Fruit fly (Drosophila melanogaster) whole organism, prepupa: ENCODE measurements around the gene CG44475.

Experiments used
- CG10669 ChIP-seq: fragments of 200-800 bp; sonication (Bioruptor generic); optimal IDR thresholded peaks from 3 replicates; lab custom pipeline; 2018; ENCODE audit warnings: missing biosample characterization, mild to moderate bottlenecking, missing genetic modification characterization, moderate library complexity
- CG11762 ChIP-seq: fragments of 200-800 bp; sonication (Bioruptor generic); optimal IDR thresholded peaks from 3 replicates; lab custom pipeline; 2016; ENCODE audit warnings: missing biosample characterization, missing genetic modification characterization; ENCODE audit not compliant: insufficient read depth
- CG11902 ChIP-seq: fragments of 200-800 bp; sonication (Bioruptor generic); optimal IDR thresholded peaks from 3 replicates; lab custom pipeline; 2016; ENCODE audit warnings: missing biosample characterization, missing genetic modification characterization
- CG15336 ChIP-seq: fragments of 200-800 bp; sonication (Bioruptor generic); IDR thresholded peaks from 2 replicates; pipeline ENCODE4 v1.3.6; 2022; ENCODE audit warnings: missing biosample characterization, missing genetic modification characterization
- CG1621 ChIP-seq: fragments of 200-800 bp; sonication (Bioruptor generic); optimal IDR thresholded peaks from 3 replicates; lab custom pipeline; 2018; ENCODE audit warnings: missing biosample characterization, mild to moderate bottlenecking, missing genetic modification characterization
- CG3032 ChIP-seq: fragments of 200-800 bp; optimal IDR thresholded peaks from 2 replicates; lab custom pipeline; 2019; ENCODE audit warnings: missing biosample characterization, mild to moderate bottlenecking, missing genetic modification characterization, moderate library complexity
- CG3919 ChIP-seq: fragments of 200-800 bp; sonication (Bioruptor generic); optimal IDR thresholded peaks from 3 replicates; lab custom pipeline; 2016; ENCODE audit warnings: missing biosample characterization, missing genetic modification characterization
- CG4318 ChIP-seq: fragments of 200-800 bp; sonication (Bioruptor generic); optimal IDR thresholded peaks from 3 replicates; lab custom pipeline; 2017; ENCODE audit warnings: missing biosample characterization, mild to moderate bottlenecking, missing genetic modification characterization
- CG6163 ChIP-seq: fragments of 200-800 bp; sonication (Bioruptor generic); IDR thresholded peaks from 3 replicates; pipeline ENCODE4 v1.3.6; 2022; ENCODE audit warnings: missing biosample characterization, missing genetic modification characterization
- CG6276 ChIP-seq: fragments of 200-800 bp; sonication (Bioruptor generic); optimal IDR thresholded peaks from 2 replicates; lab custom pipeline; 2017; ENCODE audit warnings: missing biosample characterization, mild to moderate bottlenecking, missing genetic modification characterization
- CG6808 ChIP-seq: fragments of 200-800 bp; sonication (Bioruptor generic); optimal IDR thresholded peaks from 3 replicates; lab custom pipeline; 2017; ENCODE audit warnings: missing biosample characterization, missing genetic modification characterization, mild to moderate bottlenecking, moderate library complexity, missing genetic modification reagents
- CG6854 ChIP-seq: fragments of 200-800 bp; sonication (Bioruptor generic); optimal IDR thresholded peaks from 2 replicates; lab custom pipeline; 2017; ENCODE audit warnings: missing biosample characterization, mild to moderate bottlenecking, missing genetic modification characterization
- CG7368 ChIP-seq: fragments of 200-800 bp; sonication (Bioruptor generic); optimal IDR thresholded peaks from 3 replicates; lab custom pipeline; 2016; ENCODE audit warnings: missing biosample characterization, missing genetic modification characterization
- CG8119 ChIP-seq: fragments of 200-800 bp; sonication (Bioruptor generic); IDR thresholded peaks from 3 replicates; pipeline ENCODE4 v1.3.6; 2022; ENCODE audit warnings: missing biosample characterization, missing genetic modification characterization
- CG8319 ChIP-seq: fragments of 200-800 bp; sonication (Bioruptor generic); optimal IDR thresholded peaks from 3 replicates; lab custom pipeline; 2016; ENCODE audit warnings: missing biosample characterization, missing genetic modification characterization
- CG8632 ChIP-seq: fragments of 200-800 bp; sonication (Bioruptor generic); optimal IDR thresholded peaks from 3 replicates; lab custom pipeline; 2016; ENCODE audit warnings: missing biosample characterization, missing genetic modification characterization
- CG9139 ChIP-seq: fragments of 200-800 bp; sonication (Bioruptor generic); optimal IDR thresholded peaks from 3 replicates; lab custom pipeline; 2017; ENCODE audit warnings: missing biosample characterization, mild to moderate bottlenecking, missing genetic modification characterization
- Eip75B ChIP-seq: fragments of 200-800 bp; sonication (Bioruptor generic); optimal IDR thresholded peaks from 3 replicates; lab custom pipeline; 2016; ENCODE audit warnings: missing biosample characterization, missing genetic modification characterization
- Gug ChIP-seq: fragments of 200-800 bp; sonication (Bioruptor generic); IDR thresholded peaks from 2 replicates; pipeline ENCODE4 v1.3.6; 2022; ENCODE audit warnings: missing biosample characterization, missing genetic modification characterization
- Hr38 ChIP-seq: sonication (Bioruptor generic); optimal IDR thresholded peaks from 2 replicates; lab custom pipeline; 2016; ENCODE audit warnings: missing biosample characterization, missing genetic modification characterization
- Hr39 ChIP-seq: fragments of 200-800 bp; sonication (Bioruptor generic); optimal IDR thresholded peaks from 2 replicates; lab custom pipeline; 2016; ENCODE audit warnings: missing biosample characterization, missing genetic modification characterization
- Lpt ChIP-seq: fragments of 200-800 bp; sonication (Bioruptor generic); optimal IDR thresholded peaks from 3 replicates; lab custom pipeline; 2016; ENCODE audit warnings: missing biosample characterization, missing genetic modification characterization
- Met ChIP-seq: fragments of 200-800 bp; sonication (Bioruptor generic); optimal IDR thresholded peaks from 3 replicates; lab custom pipeline; 2016; ENCODE audit warnings: missing biosample characterization, missing genetic modification characterization
- OdsH ChIP-seq: fragments of 200-800 bp; sonication (Bioruptor generic); optimal IDR thresholded peaks from 3 replicates; lab custom pipeline; 2016; ENCODE audit warnings: missing biosample characterization, missing genetic modification characterization
- Smox ChIP-seq: fragments of 200-800 bp; sonication (Bioruptor generic); optimal IDR thresholded peaks from 3 replicates; lab custom pipeline; 2016; ENCODE audit warnings: missing biosample characterization, missing genetic modification characterization
- Sox102F ChIP-seq: fragments of 200-800 bp; sonication (Bioruptor generic); optimal IDR thresholded peaks from 2 replicates; lab custom pipeline; 2016; ENCODE audit warnings: missing biosample characterization, mild to moderate bottlenecking, missing genetic modification characterization
- Sox14 ChIP-seq: fragments of 200-800 bp; sonication (Bioruptor generic); optimal IDR thresholded peaks from 3 replicates; lab custom pipeline; 2016; ENCODE audit warnings: missing biosample characterization, missing genetic modification characterization
- Sox15 ChIP-seq: fragments of 200-800 bp; sonication (Bioruptor generic); optimal IDR thresholded peaks from 3 replicates; lab custom pipeline; 2016; ENCODE audit warnings: missing biosample characterization, missing genetic modification characterization
- achi ChIP-seq: fragments of 200-800 bp; sonication (Bioruptor generic); optimal IDR thresholded peaks from 3 replicates; lab custom pipeline; 2016; ENCODE audit warnings: missing biosample characterization, missing genetic modification characterization
- acj6 ChIP-seq: fragments of 200-800 bp; sonication (Bioruptor generic); optimal IDR thresholded peaks from 3 replicates; lab custom pipeline; 2016; ENCODE audit warnings: missing biosample characterization, missing genetic modification characterization
- dac ChIP-seq: fragments of 200-800 bp; sonication (Bioruptor generic); optimal IDR thresholded peaks from 2 replicates; lab custom pipeline; 2017; ENCODE audit warnings: missing biosample characterization, mild to moderate bottlenecking, missing genetic modification characterization
- eg ChIP-seq: fragments of 200-800 bp; sonication (Bioruptor generic); IDR thresholded peaks from 3 replicates; pipeline ENCODE4 v1.3.6; 2022; ENCODE audit warnings: missing biosample characterization, missing genetic modification characterization
- esn ChIP-seq: fragments of 200-800 bp; sonication (Bioruptor generic); optimal IDR thresholded peaks from 2 replicates; lab custom pipeline; 2016; ENCODE audit warnings: missing biosample characterization, mild to moderate bottlenecking, missing genetic modification characterization, moderate library complexity
- fd59A ChIP-seq: fragments of 200-800 bp; sonication (Bioruptor generic); optimal IDR thresholded peaks from 2 replicates; lab custom pipeline; 2017; ENCODE audit warnings: missing biosample characterization, mild to moderate bottlenecking, missing genetic modification characterization, missing genetic modification reagents
- fd85E ChIP-seq: fragments of 200-800 bp; sonication (Bioruptor generic); optimal IDR thresholded peaks from 3 replicates; lab custom pipeline; 2016; ENCODE audit warnings: missing biosample characterization, missing genetic modification characterization
- fkh ChIP-seq: fragments of 200-800 bp; sonication (Bioruptor generic); optimal IDR thresholded peaks from 3 replicates; lab custom pipeline; 2017; ENCODE audit warnings: missing biosample characterization, mild to moderate bottlenecking, missing genetic modification characterization, moderate library complexity
- lz ChIP-seq: fragments of 200-800 bp; sonication (Bioruptor generic); optimal IDR thresholded peaks from 3 replicates; lab custom pipeline; 2016; ENCODE audit warnings: missing biosample characterization, missing genetic modification characterization
- net ChIP-seq: fragments of 200-800 bp; sonication (Bioruptor generic); optimal IDR thresholded peaks from 3 replicates; lab custom pipeline; 2016; ENCODE audit warnings: missing biosample characterization, missing genetic modification characterization
- pdm3 ChIP-seq: fragments of 200-800 bp; sonication (Bioruptor generic); optimal IDR thresholded peaks from 3 replicates; lab custom pipeline; 2016; ENCODE audit warnings: missing biosample characterization, missing genetic modification characterization
- salr ChIP-seq, 2 experiments: fragments of 200-800 bp; sonication (Bioruptor generic); optimal IDR thresholded peaks; 3 replicates each; lab custom pipeline; 2016 to 2018; ENCODE audit warnings: missing biosample characterization in 2 of 2, missing genetic modification characterization in 2 of 2, mild to moderate bottlenecking in 1 of 2
- spab ChIP-seq: fragments of 200-800 bp; sonication (Bioruptor generic); optimal IDR thresholded peaks from 2 replicates; lab custom pipeline; 2017; ENCODE audit warnings: missing biosample characterization, mild to moderate bottlenecking, missing genetic modification characterization, missing genetic modification reagents
- svp ChIP-seq: fragments of 200-800 bp; sonication (Bioruptor generic); peaks from one replicate; lab custom pipeline; 2016; ENCODE audit warnings: missing biosample characterization, missing genetic modification characterization
- topi ChIP-seq: fragments of 200-800 bp; sonication (Bioruptor generic); optimal IDR thresholded peaks from 3 replicates; lab custom pipeline; 2016; ENCODE audit warnings: missing biosample characterization, missing genetic modification characterization
- vri ChIP-seq: fragments of 200-800 bp; sonication (Bioruptor generic); optimal IDR thresholded peaks from 3 replicates; lab custom pipeline; 2016; ENCODE audit warnings: missing biosample characterization, mild to moderate bottlenecking, missing genetic modification characterization

The CG44475 gene

dm6 chr2L:15912901-15913673, 30.1 kb upstream of the CG44475 start (continued):
- TF ChIP-seq salr (GFP tag; optimal IDR thresholded peaks at IDR 0.05; lab: Kevin White, UChicago) (no peak), CG6854 (GFP tag; lab: Kevin White, UChicago) (no peak), Hr39 (GFP tag; lab: Kevin White, UChicago) (no peak), Sox14 (GFP tag; lab: Kevin White, UChicago) (peak; percentile 1), net (GFP tag; lab: Kevin White, UChicago) (no peak), acj6 (GFP tag; lab: Kevin White, UChicago) (peak; percentile 19), CG11762 (GFP tag; lab: Kevin White, UChicago) (no peak), CG6276 (GFP tag; lab: Kevin White, UChicago) (no peak), fd59A (GFP tag; lab: Kevin White, UChicago) (no peak)

- no peak for TF ChIP-seq CG1621 (tag; lab: Kevin White, UChicago)
- TF ChIP-seq Met (GFP tag; lab: Kevin White, UChicago), result peak; percentile 19
- peak; percentile 90 for TF ChIP-seq fkh (GFP tag; lab: Kevin White, UChicago)
- no peak for TF ChIP-seq spab
- TF ChIP-seq eg (GFP tag; lab: Robert Waterston, UW), result peak; percentile 87
- TF ChIP-seq topi (GFP tag; lab: Kevin White, UChicago), result peak; percentile 68
- peak; percentile 69 for TF ChIP-seq CG3032
- no peak for TF ChIP-seq fd85E
- TF ChIP-seq Eip75B, result no peak
- peak; percentile 47 for TF ChIP-seq fd59A (GFP tag; lab: Kevin White, UChicago)
- peak; percentile 43 for TF ChIP-seq CG6808 (GFP tag; lab: Kevin White, UChicago)
- peak; percentile 61 for TF ChIP-seq CG7368 (GFP tag; lab: Kevin White, UChicago)
- TF ChIP-seq CG11902 (GFP tag; lab: Kevin White, UChicago), result peak; percentile 75
- peak; percentile 91 for TF ChIP-seq OdsH (GFP tag; lab: Kevin White, UChicago)
- TF ChIP-seq lz, result peak; percentile 69
- peak; percentile 99 for TF ChIP-seq vri (GFP tag; lab: Kevin White, UChicago)
- peak; percentile 68 for TF ChIP-seq CG8319
- peak; percentile 85 for TF ChIP-seq net (GFP tag; lab: Kevin White, UChicago)
- TF ChIP-seq CG6163 (GFP tag; lab: Robert Waterston, UW), result peak; percentile 62; the same call in 2 of the 3 replicates
- TF ChIP-seq esn, result peak; percentile 84
- TF ChIP-seq CG3919 (GFP tag; lab: Kevin White, UChicago), result peak; percentile 69
- TF ChIP-seq dac (GFP tag; lab: Kevin White, UChicago), result peak; percentile 49
- peak; percentile 49 for TF ChIP-seq svp (GFP tag; lab: Kevin White, UChicago)
- TF ChIP-seq Lpt (GFP tag; lab: Kevin White, UChicago), result peak; percentile 54
- peak; percentile 67 for TF ChIP-seq CG11762 (GFP tag; lab: Kevin White, UChicago)
- TF ChIP-seq CG15336 (GFP tag; lab: Robert Waterston, UW), result peak; percentile 88
- TF ChIP-seq CG8632 (GFP tag; lab: Kevin White, UChicago), result peak; percentile 77
- peak; percentile 56 for TF ChIP-seq CG10669 (GFP tag; lab: Kevin White, UChicago)
- TF ChIP-seq CG8119 (GFP tag; lab: Robert Waterston, UW), result peak; percentile 91
- TF ChIP-seq Sox102F, result peak; percentile 39
- no peak for TF ChIP-seq CG6854 (GFP tag; lab: Kevin White, UChicago)
- peak; percentile 67 for TF ChIP-seq pdm3 (GFP tag; lab: Kevin White, UChicago)
- no peak for TF ChIP-seq CG9139
- peak; percentile 65 for TF ChIP-seq CG6276 (GFP tag; lab: Kevin White, UChicago)
- peak; percentile 45 for TF ChIP-seq Sox14 (GFP tag; lab: Kevin White, UChicago)
- TF ChIP-seq acj6 (GFP tag; lab: Kevin White, UChicago), result peak; percentile 77
- TF ChIP-seq Gug (GFP tag; lab: Robert Waterston, UW), result peak; percentile 69
- TF ChIP-seq Smox, result peak; percentile 69
- TF ChIP-seq Hr38 (GFP tag; lab: Kevin White, UChicago), result no peak
- TF ChIP-seq Sox15 (GFP tag; lab: Kevin White, UChicago), result peak; percentile 77
- TF ChIP-seq achi (GFP tag; lab: Kevin White, UChicago), result peak; percentile 88
- peak in 1 of 2 experiments; percentile 79 for TF ChIP-seq salr (GFP tag; optimal IDR thresholded peaks at IDR 0.05; lab: Kevin White, UChicago)
- peak; percentile 77 for TF ChIP-seq Hr39 (GFP tag; lab: Kevin White, UChicago)
- TF ChIP-seq CG4318 (GFP tag; lab: Kevin White, UChicago), result peak; percentile 70
Measured at dm6 chr2L:15912008-15912900, 29.3 kb upstream of the CG44475 start.
